Worm (Caenorhabditis elegans): ENCODE data around the gene ZK616.8.

The ZK616.8 gene

DNA sequence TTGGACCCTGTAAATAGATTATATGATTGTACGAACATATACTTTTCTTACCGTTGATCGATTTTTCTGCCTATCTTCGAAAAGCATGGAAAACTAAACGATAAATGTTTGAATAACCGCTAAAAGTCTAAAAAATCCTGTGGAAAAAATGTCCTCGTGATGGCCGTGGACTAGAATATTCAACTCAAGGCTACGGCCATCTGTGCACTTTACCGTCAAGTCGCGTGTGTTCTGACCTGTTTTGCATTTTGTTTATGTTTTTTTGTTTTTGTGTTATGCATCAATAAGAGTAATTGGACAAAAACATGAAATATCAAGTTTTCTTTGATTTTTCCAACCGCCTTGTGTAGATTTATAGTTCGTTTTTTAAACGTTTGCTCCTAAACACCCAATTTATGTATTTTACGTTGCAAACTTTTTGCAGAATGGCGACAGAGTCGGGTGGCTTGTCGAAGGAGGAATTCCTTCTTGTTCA, 47.8 kb downstream of the ZK616.8 start, which contains the start of the genes hda-6 and F41H10.4 (continued):
- TF ChIP-seq Y116A8C.19 (tag; optimal IDR thresholded peaks at IDR 0.05; ENCODE audit: borderline replicate concordance) (peak; percentile 27), mdl-1 (tag; optimal IDR thresholded peaks at IDR 0.05) (peak in 1 of 2 experiments; percentile 72), mef-2 (tag; optimal IDR thresholded peaks at IDR 0.05) (peak; percentile 15), sox-4 (tag; optimal IDR thresholded peaks at IDR 0.05) (peak; percentile 65), pax-3 (tag; optimal IDR thresholded peaks at IDR 0.05) (peak; percentile 65), mep-1 (tag; optimal IDR thresholded peaks at IDR 0.05) (peak; percentile 93), ztf-4 (tag; optimal IDR thresholded peaks at IDR 0.05) (peak; percentile 34), pqm-1 (tag; optimal IDR thresholded peaks at IDR 0.05) (no peak), unc-86 (tag; optimal IDR thresholded peaks at IDR 0.05) (peak; percentile 72), alr-1 (tag; optimal IDR thresholded peaks at IDR 0.05; ENCODE audit: borderline replicate concordance) (no peak), ceh-63 (GFP tag; optimal IDR thresholded peaks at IDR 0.05) (no peak), ceh-88 (GFP tag; IDR thresholded peaks at IDR 0.05) (no peak), zag-1 (tag; optimal IDR thresholded peaks at IDR 0.05) (no peak), unc-98 (GFP tag; IDR thresholded peaks at IDR 0.05) (peak; percentile 59; the same call in 1 of the 2 replicates), isw-1 (GFP tag; IDR thresholded peaks at IDR 0.05) (peak; percentile 62), nhr-237 (tag; optimal IDR thresholded peaks at IDR 0.05) (no peak), aly-2 (tag; optimal IDR thresholded peaks at IDR 0.05) (no peak), ces-1 (GFP tag; optimal IDR thresholded peaks at IDR 0.05) (no peak), lin-35 (GFP tag; optimal IDR thresholded peaks at IDR 0.05) (peak; percentile 80 to 88), unc-130 (tag; optimal IDR thresholded peaks at IDR 0.05) (peak; percentile 92), egl-27 (tag; optimal IDR thresholded peaks at IDR 0.05) (no peak), hlh-17 (GFP tag; optimal IDR thresholded peaks at IDR 0.05; ENCODE audit: borderline replicate concordance) (no peak), rnt-1 (tag; optimal IDR thresholded peaks at IDR 0.05) (peak; percentile 97), ceh-8 (GFP tag; optimal IDR thresholded peaks at IDR 0.05) (no peak), xbp-1 (tag; optimal IDR thresholded peaks at IDR 0.05) (peak; percentile 87), nhr-28 (tag; optimal IDR thresholded peaks at IDR 0.05) (no peak), F16B12.6 (tag; optimal IDR thresholded peaks at IDR 0.05) (peak; percentile 88), tlp-1 (tag; optimal IDR thresholded peaks at IDR 0.05) (no peak), hlh-4 (tag; optimal IDR thresholded peaks at IDR 0.05) (no peak), pag-3 (tag; optimal IDR thresholded peaks at IDR 0.05; ENCODE audit: borderline replicate concordance, insufficient read depth) (no peak), nhr-11 (tag; optimal IDR thresholded peaks at IDR 0.05) (no peak), snpc-4 (tag; optimal IDR thresholded peaks at IDR 0.05) (peak; percentile 76), efl-1 (optimal IDR thresholded peaks at IDR 0.05) (peak; percentile 65 to 83), efl-1 (GFP tag; optimal IDR thresholded peaks at IDR 0.05 in 1 of 2) (peak; percentile 82 to 98), ceh-90 (tag; optimal IDR thresholded peaks at IDR 0.05) (peak; percentile 85), C34B4.2 (tag; optimal IDR thresholded peaks at IDR 0.05) (no peak), fkh-10 (GFP tag; optimal IDR thresholded peaks at IDR 0.05) (no peak), fos-1 (tag; optimal IDR thresholded peaks at IDR 0.05) (no peak), sup-37 (GFP tag; optimal IDR thresholded peaks at IDR 0.05) (no peak), nhr-47 (tag; optimal IDR thresholded peaks at IDR 0.05) (peak; percentile 86), nhr-20 (tag; optimal IDR thresholded peaks at IDR 0.05) (peak; percentile 79), ama-1 (optimal IDR thresholded peaks at IDR 0.05) (no peak), tbx-2 (tag; optimal IDR thresholded peaks at IDR 0.05) (peak; percentile 88), zip-4 (GFP tag; optimal IDR thresholded peaks at IDR 0.05) (peak; percentile 53)
